Worm (Caenorhabditis elegans) whole organism, L2 larva: ENCODE data around the gene K10D11.4.

Experiments
- F13H6.1 ChIP-seq: sonication (generic microtip); optimal IDR thresholded peaks from 2 replicates; lab custom pipeline; 2016; ENCODE audit warnings: missing genetic modification characterization, missing compliant biosample characterization
- Y55F3AM.14 ChIP-seq: fragments of 200-800 bp; sonication (Bioruptor generic); optimal IDR thresholded peaks from 2 replicates; lab custom pipeline; 2018; ENCODE audit warnings: mild to moderate bottlenecking, missing genetic modification characterization, missing compliant biosample characterization
- ZK546.5 ChIP-seq: sonication (generic microtip); optimal IDR thresholded peaks from 2 replicates; lab custom pipeline; 2017; ENCODE audit warnings: missing biosample characterization, missing genetic modification characterization
- aly-2 ChIP-seq: fragments of 150-350 bp; optimal IDR thresholded peaks from 2 replicates; lab custom pipeline; 2014; ENCODE audit warnings: missing biosample characterization, missing genetic modification characterization
- ama-1 ChIP-seq: fragments of 150-350 bp; optimal IDR thresholded peaks from 2 replicates; lab custom pipeline; 2018; ENCODE audit warnings: inconsistent platforms
- ceh-16 ChIP-seq: fragments of 150-350 bp; optimal IDR thresholded peaks from 2 replicates; lab custom pipeline; 2014; ENCODE audit warnings: missing biosample characterization, missing genetic modification characterization
- dmd-4 ChIP-seq: sonication (generic microtip); optimal IDR thresholded peaks from 2 replicates; lab custom pipeline; 2017; ENCODE audit warnings: missing biosample characterization, missing genetic modification characterization
- egl-27 ChIP-seq: sonication (generic microtip); optimal IDR thresholded peaks from 3 replicates; lab custom pipeline; 2017; ENCODE audit warnings: missing biosample characterization, missing genetic modification reagents, missing genetic modification characterization
- elt-3 ChIP-seq: sonication (generic microtip); optimal IDR thresholded peaks from 2 replicates; lab custom pipeline; 2017; ENCODE audit warnings: missing biosample characterization, missing genetic modification characterization
- gmeb-1 ChIP-seq: fragments of 150-350 bp; optimal IDR thresholded peaks from 2 replicates; lab custom pipeline; 2014; ENCODE audit warnings: missing biosample characterization, missing genetic modification characterization
- lin-11 ChIP-seq: fragments of 150-350 bp; sonication (generic microtip); optimal IDR thresholded peaks from 2 replicates; lab custom pipeline; 2014; ENCODE audit warnings: missing biosample characterization, missing genetic modification characterization, inconsistent platforms, mixed read lengths
- lsy-2 ChIP-seq, 2 experiments: fragments of 150-350 bp in 1 of 2; sonication (generic microtip) in 1 of 2; optimal IDR thresholded peaks; 2 replicates each; lab custom pipeline; 2014 to 2017; ENCODE audit warnings: missing biosample characterization in 2 of 2, missing genetic modification characterization in 2 of 2
- mab-5 ChIP-seq: fragments of 150-350 bp; optimal IDR thresholded peaks from 2 replicates; lab custom pipeline; 2014; ENCODE audit warnings: missing biosample characterization, missing genetic modification characterization
- mbf-1 ChIP-seq: sonication (generic microtip); optimal IDR thresholded peaks from 2 replicates; lab custom pipeline; 2017; ENCODE audit warnings: missing biosample characterization, missing genetic modification characterization
- mdl-1 ChIP-seq, 2 experiments: fragments of 150-350 bp in 1 of 2; sonication (generic microtip) in 1 of 2; optimal IDR thresholded peaks; 2 replicates each; lab custom pipeline; 2017; ENCODE audit warnings: missing biosample characterization in 2 of 2, missing genetic modification characterization in 2 of 2
- nhr-11 ChIP-seq: fragments of 150-350 bp; optimal IDR thresholded peaks from 2 replicates; lab custom pipeline; 2014; ENCODE audit warnings: missing biosample characterization, missing genetic modification characterization
- nhr-129 ChIP-seq: fragments of 150-350 bp; optimal IDR thresholded peaks from 2 replicates; lab custom pipeline; 2014; ENCODE audit warnings: missing biosample characterization, missing genetic modification characterization
- nhr-21 ChIP-seq: fragments of 150-350 bp; optimal IDR thresholded peaks from 2 replicates; lab custom pipeline; 2014; ENCODE audit warnings: missing biosample characterization, missing genetic modification characterization
- nhr-25 ChIP-seq: fragments of 150-350 bp; sonication (generic microtip); optimal IDR thresholded peaks from 3 replicates; lab custom pipeline; 2014; ENCODE audit warnings: missing biosample characterization, missing genetic modification characterization
- nhr-6 ChIP-seq: fragments of 150-350 bp; optimal IDR thresholded peaks from 2 replicates; lab custom pipeline; 2014; ENCODE audit warnings: missing biosample characterization, missing genetic modification characterization
- nhr-77 ChIP-seq: fragments of 150-350 bp; optimal IDR thresholded peaks from 2 replicates; lab custom pipeline; 2014; ENCODE audit warnings: missing biosample characterization, missing genetic modification characterization
- peb-1 ChIP-seq: fragments of 150-350 bp; optimal IDR thresholded peaks from 2 replicates; lab custom pipeline; 2014; ENCODE audit warnings: missing biosample characterization, missing genetic modification characterization
- sma-3 ChIP-seq: sonication (generic microtip); optimal IDR thresholded peaks from 2 replicates; lab custom pipeline; 2016; ENCODE audit warnings: missing genetic modification reagents, missing genetic modification characterization, missing compliant biosample characterization
- sma-9 ChIP-seq, 2 experiments: fragments of 150-350 bp in 1 of 2; sonication (generic microtip) in 1 of 2; optimal IDR thresholded peaks; 2 replicates each; lab custom pipeline; 2014 to 2016; ENCODE audit warnings: missing genetic modification characterization in 2 of 2, mild to moderate bottlenecking in 1 of 2, missing biosample characterization in 1 of 2, missing compliant biosample characterization in 1 of 2, missing genetic modification reagents in 1 of 2, moderate library complexity in 1 of 2
- unc-39 ChIP-seq: fragments of 150-350 bp; optimal IDR thresholded peaks from 2 replicates; lab custom pipeline; 2014; ENCODE audit warnings: missing biosample characterization, missing genetic modification characterization
- unc-55 ChIP-seq: fragments of 150-350 bp; sonication (generic microtip); optimal IDR thresholded peaks from 3 replicates; lab custom pipeline; 2014; ENCODE audit warnings: missing biosample characterization, missing genetic modification reagents, missing genetic modification characterization
- zag-1 ChIP-seq: fragments of 150-350 bp; optimal IDR thresholded peaks from 2 replicates; lab custom pipeline; 2014; ENCODE audit warnings: missing biosample characterization, missing genetic modification characterization
- ztf-1 ChIP-seq: fragments of 200-800 bp; sonication (Bioruptor generic); conservative IDR thresholded peaks from 2 replicates; pipeline ENCODE4 v1.3.6; 2022; ENCODE audit warnings: missing genetic modification characterization, missing compliant biosample characterization
- ztf-4 ChIP-seq: fragments of 150-350 bp; optimal IDR thresholded peaks from 2 replicates; lab custom pipeline; 2014; ENCODE audit warnings: missing biosample characterization, missing genetic modification characterization

The K10D11.4 gene

ce11 chrIV:13036835-13037234 is 42.6 kb upstream of the K10D11.4 start:
- TF ChIP-seq lin-11 (tag; lab: Kevin White, UChicago) (no peak), gmeb-1 (no peak), nhr-21 (tag; lab: Kevin White, UChicago) (no peak), nhr-6 (tag; lab: Kevin White, UChicago) (no peak), nhr-77 (tag; lab: Kevin White, UChicago) (no peak), lsy-2 (tag; optimal IDR thresholded peaks at IDR 0.05; lab: Kevin White, UChicago) (no peak), ztf-1 (GFP tag; lab: Robert Waterston, UW) (no peak), zag-1 (tag; lab: Kevin White, UChicago) (no peak), mbf-1 (no peak), unc-55 (GFP tag; lab: Kevin White, UChicago) (no peak), dmd-4 (tag; lab: Kevin White, UChicago) (no peak), mdl-1 (tag; optimal IDR thresholded peaks at IDR 0.05; lab: Kevin White, UChicago) (no peak), ZK546.5 (tag; lab: Kevin White, UChicago) (no peak), elt-3 (no peak), sma-3 (GFP tag; lab: Kevin White, UChicago) (no peak)

ce11 chrIV:13035302-13035701 is 41.0 kb upstream of the K10D11.4 start:
- no peak for TF ChIP-seq Y55F3AM.14
- peak; percentile 18 for TF ChIP-seq nhr-25
- TF ChIP-seq, all 48 proteins: peak for 1

ce11 chrIV:13033516-13033915 is 39.2 kb upstream of the K10D11.4 start:
- no peak for TF ChIP-seq mab-5
- TF ChIP-seq, all 48 proteins: peak for 0

ce11 chrIV:13032153-13032552 is 37.9 kb upstream of the K10D11.4 start:
- peak; percentile 19 for TF ChIP-seq nhr-129 (tag; lab: Kevin White, UChicago)
- TF ChIP-seq ceh-16 (tag; lab: Kevin White, UChicago): no peak

ce11 chrIV:13030467-13031299 is 36.4 kb upstream of the K10D11.4 start:
- TF ChIP-seq ztf-4 (tag; lab: Kevin White, UChicago) (peak; percentile 5), nhr-25 (peak; percentile 8), mab-5 (no peak)

- TF ChIP-seq mab-5: no peak
- no peak for TF ChIP-seq aly-2 (tag; lab: Kevin White, UChicago)
- TF ChIP-seq nhr-21 (tag; lab: Kevin White, UChicago): no peak
- TF ChIP-seq dmd-4 (tag; lab: Kevin White, UChicago): no peak
- no peak for TF ChIP-seq peb-1 (tag; lab: Kevin White, UChicago)
- peak; percentile 21 for TF ChIP-seq F13H6.1 (tag; lab: Kevin White, UChicago)
- no peak for TF ChIP-seq ZK546.5 (tag; lab: Kevin White, UChicago)
- TF ChIP-seq nhr-11: no peak
- TF ChIP-seq lin-11 (tag; lab: Kevin White, UChicago): no peak
- TF ChIP-seq egl-27: no peak
- peak; percentile 21 for TF ChIP-seq sma-9 (GFP tag; optimal IDR thresholded peaks at IDR 0.05; lab: Kevin White, UChicago)
- no peak for TF ChIP-seq sma-9 (tag; optimal IDR thresholded peaks at IDR 0.05; lab: Kevin White, UChicago)
- TF ChIP-seq ztf-4 (tag; lab: Kevin White, UChicago): no peak
- peak; percentile 51 for TF ChIP-seq zag-1 (tag; lab: Kevin White, UChicago)
- no peak for TF ChIP-seq Y55F3AM.14
- TF ChIP-seq mdl-1 (tag; optimal IDR thresholded peaks at IDR 0.05; lab: Kevin White, UChicago): no peak
- TF ChIP-seq unc-55 (GFP tag; lab: Kevin White, UChicago): peak; percentile 22
- TF ChIP-seq sma-3 (GFP tag; lab: Kevin White, UChicago): no peak
- peak; percentile 83 for TF ChIP-seq nhr-129 (tag; lab: Kevin White, UChicago)
- no peak for TF ChIP-seq unc-39
- TF ChIP-seq ama-1: no peak
- TF ChIP-seq, all 48 proteins: peak for 5
Observed at ce11 chrIV:13029674-13030466, 35.6 kb upstream of the K10D11.4 start.
